Worm (Caenorhabditis elegans) whole organism, late embryonic: Measurements from ENCODE around the gene M163.8.
"Not testable (repeated sequence)": the region's sequence is repeated elsewhere in the genome, so short reads cannot be mapped to it uniquely, and the experiment has no call there.

ENCODE experiments used
- C08G9.2 ChIP-seq: sonication (generic microtip); optimal IDR thresholded peaks from 2 replicates; lab custom pipeline; 2016; ENCODE audit warnings: mild to moderate bottlenecking, missing genetic modification characterization, moderate library complexity, missing compliant biosample characterization
- C38D4.7 ChIP-seq: fragments of 200-800 bp; sonication (Bioruptor generic); optimal IDR thresholded peaks from 2 replicates; lab custom pipeline; 2018; ENCODE audit warnings: mild to moderate bottlenecking, missing genetic modification characterization, moderate library complexity, missing compliant biosample characterization
- K02D7.2 ChIP-seq: sonication (generic microtip); optimal IDR thresholded peaks from 2 replicates; lab custom pipeline; 2017; ENCODE audit warnings: mild to moderate bottlenecking, missing genetic modification characterization, missing compliant biosample characterization
- ama-1 ChIP-seq: fragments of 150-350 bp; optimal IDR thresholded peaks from 2 replicates; lab custom pipeline; 2014
- ceh-14 ChIP-seq: sonication (generic microtip); optimal IDR thresholded peaks from 2 replicates; lab custom pipeline; 2016; ENCODE audit warnings: missing genotype, missing genetic modification characterization, missing compliant biosample characterization
- ceh-18 ChIP-seq: sonication (generic microtip); optimal IDR thresholded peaks from 2 replicates; lab custom pipeline; 2016; ENCODE audit warnings: missing genetic modification characterization, missing compliant biosample characterization
- ceh-2 ChIP-seq: sonication (generic microtip); optimal IDR thresholded peaks from 2 replicates; lab custom pipeline; 2016; ENCODE audit warnings: missing genotype, missing genetic modification characterization, missing compliant biosample characterization
- ceh-22 ChIP-seq: sonication (generic microtip); optimal IDR thresholded peaks from 2 replicates; lab custom pipeline; 2017; ENCODE audit warnings: missing biosample characterization, missing genetic modification characterization
- ceh-24 ChIP-seq: sonication (generic microtip); optimal IDR thresholded peaks from 2 replicates; lab custom pipeline; 2016; ENCODE audit warnings: mild to moderate bottlenecking, missing genetic modification characterization, missing compliant biosample characterization
- ceh-30 ChIP-seq: fragments of 150-350 bp; optimal IDR thresholded peaks from 2 replicates; lab custom pipeline; 2014; ENCODE audit warnings: missing biosample characterization, missing genetic modification characterization
- ceh-34 ChIP-seq: sonication (generic microtip); optimal IDR thresholded peaks from 2 replicates; lab custom pipeline; 2016; ENCODE audit warnings: mild to moderate bottlenecking, missing genetic modification characterization, missing compliant biosample characterization
- ceh-48 ChIP-seq: sonication (generic microtip); optimal IDR thresholded peaks from 2 replicates; lab custom pipeline; 2016; ENCODE audit warnings: missing genetic modification characterization, inconsistent platforms, missing compliant biosample characterization
- ceh-6 ChIP-seq: fragments of 200-800 bp; sonication (Bioruptor generic); optimal IDR thresholded peaks from 2 replicates; lab custom pipeline; 2018; ENCODE audit warnings: mild to moderate bottlenecking, missing genetic modification characterization, missing compliant biosample characterization
- ceh-9 ChIP-seq: sonication (generic microtip); optimal IDR thresholded peaks from 2 replicates; lab custom pipeline; 2016; ENCODE audit warnings: mild to moderate bottlenecking, missing genetic modification characterization, inconsistent platforms, missing compliant biosample characterization
- che-1 ChIP-seq: sonication (generic microtip); optimal IDR thresholded peaks from 2 replicates; lab custom pipeline; 2016; ENCODE audit warnings: mild to moderate bottlenecking, missing genetic modification characterization, missing compliant biosample characterization
- dmd-4 ChIP-seq: sonication (generic microtip); optimal IDR thresholded peaks from 2 replicates; lab custom pipeline; 2016; ENCODE audit warnings: borderline replicate concordance, missing genetic modification characterization, missing compliant biosample characterization
- elt-2 ChIP-seq: sonication (generic microtip); optimal IDR thresholded peaks from 2 replicates; lab custom pipeline; 2016; ENCODE audit warnings: missing genetic modification reagents, missing genetic modification characterization, missing compliant biosample characterization
- eyg-1 ChIP-seq: sonication (generic microtip); optimal IDR thresholded peaks from 2 replicates; lab custom pipeline; 2016; ENCODE audit warnings: missing genotype, missing genetic modification characterization, missing compliant biosample characterization
- fax-1 ChIP-seq: sonication (generic microtip); optimal IDR thresholded peaks from 2 replicates; lab custom pipeline; 2016; ENCODE audit warnings: missing genotype, missing genetic modification characterization, missing compliant biosample characterization
- fkh-10 ChIP-seq: fragments of 150-350 bp; optimal IDR thresholded peaks from 2 replicates; lab custom pipeline; 2014; ENCODE audit warnings: missing biosample characterization, missing genetic modification reagents, missing genetic modification characterization
- fkh-6 ChIP-seq: sonication (generic microtip); optimal IDR thresholded peaks from 2 replicates; lab custom pipeline; 2016; ENCODE audit warnings: missing genetic modification characterization, missing compliant biosample characterization
- hlh-30 ChIP-seq: sonication (generic microtip); optimal IDR thresholded peaks from 2 replicates; lab custom pipeline; 2017; ENCODE audit warnings: antibody characterized with exemption, missing genetic modification characterization, missing compliant biosample characterization; ENCODE audit not compliant: insufficient read depth
- lim-6 ChIP-seq: sonication (generic microtip); optimal IDR thresholded peaks from 2 replicates; lab custom pipeline; 2016; ENCODE audit warnings: missing genetic modification characterization, missing compliant biosample characterization
- madf-2 ChIP-seq: sonication (generic microtip); optimal IDR thresholded peaks from 2 replicates; lab custom pipeline; 2017; ENCODE audit warnings: missing genetic modification characterization, missing compliant biosample characterization
- mec-3 ChIP-seq: sonication (generic microtip); optimal IDR thresholded peaks from 2 replicates; lab custom pipeline; 2016; ENCODE audit warnings: borderline replicate concordance, missing genetic modification characterization, missing compliant biosample characterization
- nfya-1 ChIP-seq: sonication (generic microtip); optimal IDR thresholded peaks from 2 replicates; lab custom pipeline; 2017; ENCODE audit warnings: missing genetic modification characterization, mild to moderate bottlenecking, missing compliant biosample characterization, antibody characterized with exemption, moderate library complexity
- nhr-11 ChIP-seq: fragments of 150-350 bp; optimal IDR thresholded peaks from 2 replicates; lab custom pipeline; 2014; ENCODE audit warnings: missing biosample characterization, missing genetic modification characterization
- npax-4 ChIP-seq: sonication (generic microtip); optimal IDR thresholded peaks from 2 replicates; lab custom pipeline; 2016; ENCODE audit warnings: missing genetic modification characterization, missing compliant biosample characterization
- odd-2 ChIP-seq: sonication (generic microtip); optimal IDR thresholded peaks from 2 replicates; lab custom pipeline; 2017; ENCODE audit warnings: antibody characterized with exemption, mild to moderate bottlenecking, missing genetic modification characterization, missing compliant biosample characterization
- pha-2 ChIP-seq: sonication (generic microtip); optimal IDR thresholded peaks from 2 replicates; lab custom pipeline; 2017; ENCODE audit warnings: mild to moderate bottlenecking, missing genetic modification characterization, missing compliant biosample characterization
- pqm-1 ChIP-seq: sonication (generic microtip); optimal IDR thresholded peaks from 2 replicates; lab custom pipeline; 2016; ENCODE audit warnings: missing genetic modification characterization, missing compliant biosample characterization
- pros-1 ChIP-seq: fragments of 150-350 bp; optimal IDR thresholded peaks from 2 replicates; lab custom pipeline; 2014; ENCODE audit warnings: missing biosample characterization, missing genetic modification reagents, missing genetic modification characterization
- ref-2 ChIP-seq: sonication (generic microtip); optimal IDR thresholded peaks from 2 replicates; lab custom pipeline; 2016; ENCODE audit warnings: missing genetic modification characterization, missing compliant biosample characterization
- rnt-1 ChIP-seq: sonication (generic microtip); optimal IDR thresholded peaks from 2 replicates; lab custom pipeline; 2016; ENCODE audit warnings: missing genetic modification characterization, missing compliant biosample characterization
- sdc-2 ChIP-seq: sonication (generic microtip); optimal IDR thresholded peaks from 2 replicates; lab custom pipeline; 2016; ENCODE audit warnings: missing genotype, missing genetic modification characterization, missing compliant biosample characterization
- sox-4 ChIP-seq: sonication (generic microtip); optimal IDR thresholded peaks from 2 replicates; lab custom pipeline; 2017; ENCODE audit warnings: mild to moderate bottlenecking, missing genetic modification characterization, inconsistent platforms, missing compliant biosample characterization
- syd-9 ChIP-seq: sonication (generic microtip); optimal IDR thresholded peaks from 2 replicates; lab custom pipeline; 2016; ENCODE audit warnings: mild to moderate bottlenecking, missing genetic modification characterization, moderate library complexity, missing compliant biosample characterization
- tbx-2 ChIP-seq: sonication (generic microtip); optimal IDR thresholded peaks from 2 replicates; lab custom pipeline; 2016; ENCODE audit warnings: missing genetic modification characterization, missing compliant biosample characterization
- tbx-7 ChIP-seq: sonication (generic microtip); optimal IDR thresholded peaks from 2 replicates; lab custom pipeline; 2016; ENCODE audit warnings: missing genotype, missing genetic modification characterization, missing compliant biosample characterization
- unc-3 ChIP-seq, 2 experiments: fragments of 200-800 bp in 1 of 2; sonication (Bioruptor generic) in 1 of 2; sonication (generic microtip) in 1 of 2; conservative IDR thresholded peaks in 1 of 2; optimal IDR thresholded peaks in 1 of 2; 2 replicates each; pipeline versions ENCODE4 v1.3.6 to Lab custom; 2016 to 2022; ENCODE audit warnings: missing compliant biosample characterization in 2 of 2, missing genetic modification characterization in 2 of 2, missing genetic modification reagents in 1 of 2
- unc-42 ChIP-seq: sonication (generic microtip); optimal IDR thresholded peaks from 2 replicates; lab custom pipeline; 2016; ENCODE audit warnings: missing genotype, missing genetic modification characterization, missing compliant biosample characterization
- zip-5 ChIP-seq: sonication (generic microtip); optimal IDR thresholded peaks from 2 replicates; lab custom pipeline; 2016; ENCODE audit warnings: missing genetic modification characterization, missing compliant biosample characterization
- ztf-16 ChIP-seq: sonication (generic microtip); optimal IDR thresholded peaks from 2 replicates; lab custom pipeline; 2017; ENCODE audit warnings: missing genetic modification characterization, missing compliant biosample characterization

Gene M163.8

ce11 chrX:14517842-14518241 is 32.9 kb downstream of the M163.8 start (continued):
- no peak for TF ChIP-seq K02D7.2
- no peak for TF ChIP-seq ceh-24 (tag; lab: Kevin White, UChicago)
- no peak for TF ChIP-seq ama-1
- no peak for TF ChIP-seq tbx-7 (tag; lab: Kevin White, UChicago)
- TF ChIP-seq nhr-11 (tag; lab: Kevin White, UChicago), result no peak

ce11 chrX:14520463-14520862 is 35.5 kb downstream of the M163.8 start, which contains the start of gene D1025.1:
TSS of gene D1025.1 (plus strand) at chrX:14520763.
- no peak for TF ChIP-seq elt-2 (tag; lab: Kevin White, UChicago)
- no peak for TF ChIP-seq nfya-1

ce11 chrX:14523275-14523674 is 38.3 kb downstream of the M163.8 start, which contains the start of gene nspc-16:
TSS of gene nspc-16 (plus strand) at chrX:14523575.
- TF ChIP-seq C08G9.2 (no peak), ceh-22 (no peak), pha-2 (tag; lab: Kevin White, UChicago) (no peak), C38D4.7 (GFP tag; lab: Kevin White, UChicago) (no peak), lim-6 (no peak), mec-3 (no peak), che-1 (tag; lab: Kevin White, UChicago) (no peak)

- not testable (repeated sequence) for TF ChIP-seq ceh-30, ceh-18, hlh-30
Observed at ce11 chrX:14525081-14525324, 40.1 kb downstream of the M163.8 start, which contains the start of gene nspc-17. TSS of gene nspc-17 (minus strand) at chrX:14525181.

- TF ChIP-seq tbx-7 (tag; lab: Kevin White, UChicago), result peak; percentile 56
- TF ChIP-seq unc-3 (GFP tag; conservative IDR thresholded peaks at IDR 0.05; lab: Robert Waterston, UW), result 0 out of 2 replicates have a peak, but pooled peaks have one; percentile 53
- TF ChIP-seq unc-3 (tag; optimal IDR thresholded peaks at IDR 0.05; lab: Kevin White, UChicago), result peak; percentile 64
- TF ChIP-seq ceh-18, result peak; percentile 98
- TF ChIP-seq ceh-9 (tag; lab: Kevin White, UChicago), result no peak
- TF ChIP-seq unc-42, result peak; percentile 98
- peak; percentile 99 for TF ChIP-seq ceh-48 (tag; lab: Kevin White, UChicago)
- TF ChIP-seq zip-5 (tag; lab: Kevin White, UChicago), result peak; percentile 31
- peak; percentile 67 for TF ChIP-seq madf-2 (tag; lab: Kevin White, UChicago)
- TF ChIP-seq ceh-6, result peak; percentile 61
- TF ChIP-seq ref-2 (tag; lab: Kevin White, UChicago), result peak; percentile 95
- TF ChIP-seq ceh-14, result peak; percentile 87
- peak; percentile 90 for TF ChIP-seq rnt-1 (tag; lab: Kevin White, UChicago)
- TF ChIP-seq dmd-4, result no peak
- TF ChIP-seq npax-4 (tag; lab: Kevin White, UChicago), result no peak
- TF ChIP-seq sdc-2, result peak; percentile 100
- no peak for TF ChIP-seq K02D7.2
- TF ChIP-seq fkh-10, result peak; percentile 73
- no peak for TF ChIP-seq fax-1 (tag; lab: Kevin White, UChicago)
- peak; percentile 92 for TF ChIP-seq ceh-34 (tag; lab: Kevin White, UChicago)
- peak; percentile 79 for TF ChIP-seq syd-9
- TF ChIP-seq pros-1, result peak; percentile 86
- peak; percentile 62 for TF ChIP-seq eyg-1 (tag; lab: Kevin White, UChicago)
- peak; percentile 87 for TF ChIP-seq hlh-30
- peak; percentile 92 for TF ChIP-seq ceh-30
- peak; percentile 55 for TF ChIP-seq odd-2
- peak; percentile 47 for TF ChIP-seq sox-4 (tag; lab: Kevin White, UChicago)
- peak; percentile 84 for TF ChIP-seq pqm-1 (tag; lab: Kevin White, UChicago)
- peak; percentile 72 for TF ChIP-seq ceh-2
- peak; percentile 39 for TF ChIP-seq fkh-6 (tag; lab: Kevin White, UChicago)
- TF ChIP-seq ztf-16 (tag; lab: Kevin White, UChicago), result peak; percentile 79
- peak; percentile 96 for TF ChIP-seq tbx-2 (tag; lab: Kevin White, UChicago)
Observed at ce11 chrX:14525325-14526305, 40.7 kb downstream of the M163.8 start.
